Worm (Caenorhabditis elegans) whole organism, L3 larva: Measurements from ENCODE around the gene F35C11.2.

ENCODE experiments used
- aly-2 ChIP-seq: fragments of 150-350 bp; optimal IDR thresholded peaks from 2 replicates; lab custom pipeline; 2014; ENCODE audit warnings: missing biosample characterization, missing genetic modification characterization
- ceh-16 ChIP-seq: sonication (generic microtip); optimal IDR thresholded peaks from 2 replicates; lab custom pipeline; 2017; ENCODE audit warnings: missing biosample characterization, missing genetic modification characterization
- elt-3 ChIP-seq, 3 experiments: fragments of 150-350 bp in 1 of 3; sonication (generic microtip) in 2 of 3; optimal IDR thresholded peaks; 2 replicates in 2 of 3; 4 replicates in 1 of 3; lab custom pipeline; 2014 to 2017; ENCODE audit warnings: missing biosample characterization in 3 of 3, missing genetic modification characterization in 3 of 3
- jun-1 ChIP-seq: fragments of 150-350 bp; optimal IDR thresholded peaks from 2 replicates; lab custom pipeline; 2014; ENCODE audit warnings: missing biosample characterization, missing genetic modification reagents, missing genetic modification characterization
- lin-39 ChIP-seq: fragments of 150-350 bp; optimal IDR thresholded peaks from 2 replicates; lab custom pipeline; 2018; ENCODE audit warnings: missing biosample characterization, missing genetic modification reagents, missing genetic modification characterization
- skn-1 ChIP-seq: fragments of 150-350 bp; optimal IDR thresholded peaks from 2 replicates; lab custom pipeline; 2014; ENCODE audit warnings: missing biosample characterization, missing genetic modification characterization

- TF ChIP-seq aly-2 (no peak), skn-1 (tag; lab: Kevin White, UChicago) (no peak), jun-1 (tag; lab: Kevin White, UChicago) (no peak), ceh-16 (tag; lab: Kevin White, UChicago) (no peak), lin-39 (no peak), elt-3 (tag; optimal IDR thresholded peaks at IDR 0.05; lab: Kevin White, UChicago) (no peak)
Observed at ce11 chrII:8269351-8269750, 20.7 kb upstream of the F35C11.2 start, which contains the start of gene K01C8.2.
